Worm (Caenorhabditis elegans) whole organism, L4/young adult: Measurements from ENCODE around the gene ptr-14.

Source experiments
- W03F9.2 ChIP-seq: fragments of 150-350 bp; optimal IDR thresholded peaks from 2 replicates; lab custom pipeline; 2014; ENCODE audit warnings: missing biosample characterization, missing genetic modification characterization
- dao-5 ChIP-seq: sonication (generic microtip); optimal IDR thresholded peaks from 2 replicates; lab custom pipeline; 2016; ENCODE audit warnings: missing genotype, missing genetic modification characterization, moderate library complexity, missing compliant biosample characterization
- him-1 ChIP-seq: sonication (generic microtip); optimal IDR thresholded peaks from 2 replicates; lab custom pipeline; 2016; ENCODE audit warnings: missing genotype, missing genetic modification reagents, missing genetic modification characterization, missing compliant biosample characterization

ce11 chrIV:10668561-10668960, 53.3 kb downstream of the ptr-14 start:
- TF ChIP-seq him-1 (no peak), W03F9.2 (no peak), dao-5 (tag; lab: Kevin White, UChicago) (no peak)
